Fruit fly (Drosophila melanogaster): ENCODE measurements around the gene CG46457.

- TF ChIP-seq CG17361 (GFP tag; IDR thresholded peaks at IDR 0.05) (no peak), Hr3 (GFP tag; optimal IDR thresholded peaks at IDR 0.05) (no peak), CG1024 (GFP tag; IDR thresholded peaks at IDR 0.05) (no peak), CG7786 (GFP tag; optimal IDR thresholded peaks at IDR 0.05) (no peak), Camta (GFP tag; optimal IDR thresholded peaks at IDR 0.05) (no peak), CG6813 (GFP tag; optimal IDR thresholded peaks at IDR 0.05) (no peak), abd-A (tag; optimal IDR thresholded peaks at IDR 0.05) (no peak), CG10462 (GFP tag; optimal IDR thresholded peaks at IDR 0.05) (no peak), CG11560 (tag; IDR thresholded peaks at IDR 0.05) (no peak), CG10274 (GFP tag; optimal IDR thresholded peaks at IDR 0.05) (no peak), schlank (tag; optimal IDR thresholded peaks at IDR 0.05) (no peak), HLH3B (GFP tag; IDR thresholded peaks at IDR 0.05) (no peak), CG8290 (GFP tag; optimal IDR thresholded peaks at IDR 0.05) (no peak), CG8290 (tag; optimal IDR thresholded peaks at IDR 0.05) (no peak), rib (GFP tag; IDR thresholded peaks at IDR 0.05) (no peak)
Observed at dm6 chr3R:13524672-13525071, 4.5 kb downstream of the CG46457 start.

All from whole organism, embryonic.